Worm (Caenorhabditis elegans) whole organism, L4/young adult: Measurements from ENCODE around the gene Y44A6D.6.

Experiments
- W03F9.2 ChIP-seq: fragments of 150-350 bp; optimal IDR thresholded peaks from 2 replicates; lab custom pipeline; 2014; ENCODE audit warnings: missing biosample characterization, missing genetic modification characterization
- dao-5 ChIP-seq: sonication (generic microtip); optimal IDR thresholded peaks from 2 replicates; lab custom pipeline; 2016; ENCODE audit warnings: missing genotype, missing genetic modification characterization, moderate library complexity, missing compliant biosample characterization
- him-1 ChIP-seq: sonication (generic microtip); optimal IDR thresholded peaks from 2 replicates; lab custom pipeline; 2016; ENCODE audit warnings: missing genotype, missing genetic modification reagents, missing genetic modification characterization, missing compliant biosample characterization

- TF ChIP-seq him-1 (tag; lab: Kevin White, UChicago) (no peak), W03F9.2 (tag; lab: Kevin White, UChicago) (no peak), dao-5 (tag; lab: Kevin White, UChicago) (no peak)
Observed at ce11 chrV:20853581-20854161, 46.5 kb downstream of the Y44A6D.6 start, which contains the start of gene F31D4.5.
